Fruit fly (Drosophila melanogaster): ENCODE data around the gene CG46448.
A peak's percentile ranks its signal among the peaks of the same experiment; 100 is the strongest.

The CG46448 gene

DNA sequence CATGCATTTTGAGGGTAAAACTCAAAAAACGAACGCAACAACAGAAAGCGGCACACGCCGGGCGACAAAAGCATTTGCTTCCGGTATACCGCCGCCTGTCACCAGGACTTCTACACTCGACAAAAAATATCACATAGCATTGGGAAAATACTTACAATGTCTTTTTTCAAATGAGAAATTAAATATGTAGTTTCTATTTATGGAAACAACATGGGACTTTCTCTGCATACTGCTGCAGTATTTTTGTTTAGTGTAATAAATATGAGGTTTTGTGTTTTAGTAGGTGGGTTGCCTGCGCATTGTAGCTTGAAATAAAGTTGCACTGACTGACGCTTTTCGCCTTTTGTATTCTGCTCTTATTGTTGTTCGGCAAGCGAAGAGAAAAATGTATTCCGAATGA lies 5.6 kb downstream of the CG46448 start (continued):
- TF ChIP-seq bowl (GFP tag; IDR thresholded peaks at IDR 0.05), result no peak
- TF ChIP-seq B-H1 (GFP tag; IDR thresholded peaks at IDR 0.05), result no peak
- TF ChIP-seq run (tag; optimal IDR thresholded peaks at IDR 0.05), result no peak
- no peak for TF ChIP-seq zfh1 (GFP tag; IDR thresholded peaks at IDR 0.05)
- TF ChIP-seq CG13424 (tag; optimal IDR thresholded peaks at IDR 0.05), result no peak
- TF ChIP-seq crc (GFP tag; optimal IDR thresholded peaks at IDR 0.05), result no peak
- no peak for TF ChIP-seq inv (GFP tag; IDR thresholded peaks at IDR 0.05; ENCODE audit: partially characterized antibody)
- TF ChIP-seq NK7.1 (GFP tag; optimal IDR thresholded peaks at IDR 0.05), result no peak
- peak; percentile 49 for TF ChIP-seq dmrt99B (tag; optimal IDR thresholded peaks at IDR 0.05)
- no peak for TF ChIP-seq Side (GFP tag; optimal IDR thresholded peaks at IDR 0.05)
- no peak for TF ChIP-seq lov (optimal IDR thresholded peaks at IDR 0.05)
- no peak for TF ChIP-seq lov (GFP tag; IDR thresholded peaks at IDR 0.05)
- TF ChIP-seq pum (GFP tag; optimal IDR thresholded peaks at IDR 0.05), result no peak
- no peak for TF ChIP-seq Max (GFP tag; optimal IDR thresholded peaks at IDR 0.05)
- 0 out of 3 replicates have a peak, but pooled peaks have one; percentile 16 for TF ChIP-seq CG14050 (GFP tag; IDR thresholded peaks at IDR 0.05)
- TF ChIP-seq pzg (GFP tag; optimal IDR thresholded peaks at IDR 0.05), result no peak
- no peak for TF ChIP-seq ERR (GFP tag; optimal IDR thresholded peaks at IDR 0.05)
- TF ChIP-seq mld (GFP tag; IDR thresholded peaks at IDR 0.05; ENCODE audit: partially characterized antibody), result no peak
- TF ChIP-seq tap (tag; optimal IDR thresholded peaks at IDR 0.05), result no peak
- no peak for TF ChIP-seq Lim3 (GFP tag; IDR thresholded peaks at IDR 0.05)
- TF ChIP-seq exex (tag; optimal IDR thresholded peaks at IDR 0.05), result no peak
- no peak for TF ChIP-seq CG2875 (GFP tag; optimal IDR thresholded peaks at IDR 0.05)
- TF ChIP-seq mirr (GFP tag; optimal IDR thresholded peaks at IDR 0.05), result no peak
- no peak for TF ChIP-seq wdn (GFP tag; IDR thresholded peaks at IDR 0.05)
- TF ChIP-seq CG12769 (tag; optimal IDR thresholded peaks at IDR 0.05), result no peak
- no peak for TF ChIP-seq CG12391 (tag; optimal IDR thresholded peaks at IDR 0.05)
- no peak for TF ChIP-seq D (optimal IDR thresholded peaks at IDR 0.05)
- TF ChIP-seq D (GFP tag; optimal IDR thresholded peaks at IDR 0.05), result no peak
- no peak for TF ChIP-seq CG6689 (GFP tag; IDR thresholded peaks at IDR 0.05)
- TF ChIP-seq Spps (tag; optimal IDR thresholded peaks at IDR 0.05), result no peak
- no peak for TF ChIP-seq ato (GFP tag; IDR thresholded peaks at IDR 0.05; ENCODE audit: partially characterized antibody)
- no peak for TF ChIP-seq CG4328 (GFP tag; optimal IDR thresholded peaks at IDR 0.05)
- no peak for TF ChIP-seq CG8924 (tag; optimal IDR thresholded peaks at IDR 0.05)
- no peak for TF ChIP-seq CG10654 (GFP tag; optimal IDR thresholded peaks at IDR 0.05)
- no peak for TF ChIP-seq CG2678 (tag; optimal IDR thresholded peaks at IDR 0.05)
- no peak for TF ChIP-seq Ada2b (GFP tag; IDR thresholded peaks at IDR 0.05)
- TF ChIP-seq CG13894 (tag; optimal IDR thresholded peaks at IDR 0.05), result no peak
- TF ChIP-seq CG15073 (GFP tag; optimal IDR thresholded peaks at IDR 0.05), result no peak
- TF ChIP-seq CG6765 (GFP tag; optimal IDR thresholded peaks at IDR 0.05), result no peak
- TF ChIP-seq CG12299 (tag; optimal IDR thresholded peaks at IDR 0.05), result no peak
- TF ChIP-seq ranshi (GFP tag; IDR thresholded peaks at IDR 0.05), result peak; percentile 29; the same call in 1 of the 2 replicates
- no peak for TF ChIP-seq CG7928 (GFP tag; optimal IDR thresholded peaks at IDR 0.05)
- TF ChIP-seq fru (optimal IDR thresholded peaks at IDR 0.05), result no peak
- TF ChIP-seq stwl (tag; optimal IDR thresholded peaks at IDR 0.05), result no peak
- TF ChIP-seq Sin3A (optimal IDR thresholded peaks at IDR 0.05), result no peak
- peak in 1 of 2 experiments; percentile 7 for TF ChIP-seq dpn (GFP tag; optimal IDR thresholded peaks at IDR 0.05)
- no peak for TF ChIP-seq dati (GFP tag; IDR thresholded peaks at IDR 0.05)
- no peak for TF ChIP-seq rib (GFP tag; IDR thresholded peaks at IDR 0.05)
- TF ChIP-seq Ravus (GFP tag; IDR thresholded peaks at IDR 0.05), result no peak
- no peak for TF ChIP-seq CG5953 (GFP tag; IDR thresholded peaks at IDR 0.05)
- TF ChIP-seq CG3163 (GFP tag; optimal IDR thresholded peaks at IDR 0.05), result no peak
- no peak for TF ChIP-seq unpg (GFP tag; optimal IDR thresholded peaks at IDR 0.05)
- no peak for TF ChIP-seq MESR4 (GFP tag; optimal IDR thresholded peaks at IDR 0.05)

All from whole organism, embryonic.